Worm (Caenorhabditis elegans): ENCODE results near the gene F10A3.11.

ce11 chrV:16158391-16158790 is 4.1 kb upstream of the F10A3.11 start, which contains the start of gene str-99:
- no peak for TF ChIP-seq him-1 (tag; optimal IDR thresholded peaks at IDR 0.05)
- no peak for TF ChIP-seq W03F9.2 (tag; optimal IDR thresholded peaks at IDR 0.05)
- no peak for TF ChIP-seq dao-5 (tag; optimal IDR thresholded peaks at IDR 0.05)

Data from whole organism, L4/young adult.